Fruit fly (Drosophila melanogaster): ENCODE results near the gene sog.

The sog gene

DNA sequence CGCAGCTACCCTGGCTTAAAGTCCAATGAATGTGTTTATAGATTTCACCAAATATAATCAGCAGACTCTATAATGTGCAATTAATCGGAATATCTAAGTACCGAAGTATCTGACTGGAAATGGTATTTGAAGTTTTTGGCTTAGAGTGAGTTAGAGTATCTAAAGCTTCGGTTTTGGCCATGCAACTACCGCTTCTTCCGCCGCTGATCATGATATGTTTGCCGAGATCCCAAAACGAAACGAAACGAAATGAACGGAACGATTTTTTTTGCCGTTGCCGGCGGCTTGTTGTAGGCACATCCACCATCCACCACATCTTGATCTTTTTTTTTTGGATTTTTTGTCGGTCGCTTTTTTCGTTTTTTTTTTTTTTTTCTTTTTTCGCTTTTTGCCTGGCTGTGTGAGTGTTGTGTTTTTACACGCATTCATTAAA lies 10.2 kb downstream of the sog start (continued):
- peak; percentile 81 for TF ChIP-seq CG9817 (tag; optimal IDR thresholded peaks at IDR 0.05)
- peak; percentile 50; the same call in 1 of the 2 replicates for TF ChIP-seq Oaz (GFP tag; IDR thresholded peaks at IDR 0.05)
- TF ChIP-seq so (GFP tag; IDR thresholded peaks at IDR 0.05) = peak; percentile 85
- TF ChIP-seq lbe (GFP tag; optimal IDR thresholded peaks at IDR 0.05) = peak; percentile 70
- TF ChIP-seq CG12236 (GFP tag; optimal IDR thresholded peaks at IDR 0.05) = no peak
- peak; percentile 67 for TF ChIP-seq CG12155 (GFP tag; optimal IDR thresholded peaks at IDR 0.05)
- TF ChIP-seq tgo (GFP tag; IDR thresholded peaks at IDR 0.05) = peak; percentile 87
- peak; percentile 73 for TF ChIP-seq CG12071 (GFP tag; optimal IDR thresholded peaks at IDR 0.05)
- TF ChIP-seq amos (GFP tag; IDR thresholded peaks at IDR 0.05; ENCODE audit: partially characterized antibody) = no peak
- no peak for TF ChIP-seq CG4404 (GFP tag; IDR thresholded peaks at IDR 0.05)
- peak; percentile 55 for TF ChIP-seq slou (GFP tag; optimal IDR thresholded peaks at IDR 0.05)
- TF ChIP-seq CG16815 (GFP tag; optimal IDR thresholded peaks at IDR 0.05) = peak; percentile 29
- peak; percentile 95 for TF ChIP-seq Rfx (GFP tag; IDR thresholded peaks at IDR 0.05)
- TF ChIP-seq inv (GFP tag; IDR thresholded peaks at IDR 0.05; ENCODE audit: partially characterized antibody) = no peak
- TF ChIP-seq tup (GFP tag; optimal IDR thresholded peaks at IDR 0.05) = no peak
- peak; percentile 54 for TF ChIP-seq tx (GFP tag; optimal IDR thresholded peaks at IDR 0.05)
- TF ChIP-seq CG14860 (GFP tag; IDR thresholded peaks at IDR 0.05; ENCODE audit: partially characterized antibody) = no peak
- peak; percentile 28 for TF ChIP-seq CG4707 (GFP tag; optimal IDR thresholded peaks at IDR 0.05)
- TF ChIP-seq CG17328 (GFP tag; IDR thresholded peaks at IDR 0.05) = peak; percentile 83
- peak; percentile 8 for TF ChIP-seq CG3065 (GFP tag; optimal IDR thresholded peaks at IDR 0.05)
- peak; percentile 77 for TF ChIP-seq ATbp (GFP tag; optimal IDR thresholded peaks at IDR 0.05)
- peak; percentile 85 for TF ChIP-seq Sox102F (GFP tag; optimal IDR thresholded peaks at IDR 0.05)
- TF ChIP-seq Myb (GFP tag; optimal IDR thresholded peaks at IDR 0.05) = peak; percentile 50
- peak; percentile 22 for TF ChIP-seq CG13123 (GFP tag; optimal IDR thresholded peaks at IDR 0.05)
- TF ChIP-seq CG1602 (GFP tag; optimal IDR thresholded peaks at IDR 0.05) = peak; percentile 53
- TF ChIP-seq B-H1 (GFP tag; IDR thresholded peaks at IDR 0.05) = peak; percentile 76
- peak; percentile 73 for TF ChIP-seq CG7357 (GFP tag; IDR thresholded peaks at IDR 0.05)
- TF ChIP-seq dimm (GFP tag; IDR thresholded peaks at IDR 0.05) = peak; percentile 58; the same call in 1 of the 2 replicates
- TF ChIP-seq repo (GFP tag; optimal IDR thresholded peaks at IDR 0.05) = peak; percentile 67
- peak; percentile 73 for TF ChIP-seq Fer3 (tag; optimal IDR thresholded peaks at IDR 0.05)
- TF ChIP-seq unpg (GFP tag; optimal IDR thresholded peaks at IDR 0.05) = peak; percentile 74
- TF ChIP-seq wdn (GFP tag; IDR thresholded peaks at IDR 0.05) = peak; percentile 68
- no peak for TF ChIP-seq CG34376 (GFP tag; optimal IDR thresholded peaks at IDR 0.05)
- peak; percentile 79 for TF ChIP-seq CG11085 (GFP tag; IDR thresholded peaks at IDR 0.05)
- TF ChIP-seq CG10366 (GFP tag; IDR thresholded peaks at IDR 0.05) = peak; percentile 88
- peak; percentile 95 for TF ChIP-seq Med (GFP tag)
- no peak for TF ChIP-seq D (optimal IDR thresholded peaks at IDR 0.05)
- TF ChIP-seq D (GFP tag; optimal IDR thresholded peaks at IDR 0.05) = peak; percentile 62
- TF ChIP-seq CG31441 (GFP tag; IDR thresholded peaks at IDR 0.05) = peak; percentile 82
- TF ChIP-seq Hr51 (GFP tag; optimal IDR thresholded peaks at IDR 0.05) = peak in 1 of 2 experiments; percentile 79
- TF ChIP-seq CG10274 (GFP tag; optimal IDR thresholded peaks at IDR 0.05) = peak; percentile 49
- peak; percentile 70 for TF ChIP-seq PHDP (tag; optimal IDR thresholded peaks at IDR 0.05)
- no peak for TF ChIP-seq Dref (GFP tag; IDR thresholded peaks at IDR 0.05)
- peak; percentile 73 for TF ChIP-seq CG43689 (GFP tag; IDR thresholded peaks at IDR 0.05)
- TF ChIP-seq ash1 (GFP tag; optimal IDR thresholded peaks at IDR 0.05) = no peak
- peak; percentile 56 for TF ChIP-seq maf-S (GFP tag; optimal IDR thresholded peaks at IDR 0.05)
- peak; percentile 73 for TF ChIP-seq CG2712 (tag; optimal IDR thresholded peaks at IDR 0.05)
- peak; percentile 54 for TF ChIP-seq corto (GFP tag; optimal IDR thresholded peaks at IDR 0.05)
- TF ChIP-seq fd64A (GFP tag; optimal IDR thresholded peaks at IDR 0.05) = peak; percentile 9
- peak; percentile 83 for TF ChIP-seq CG32772 (GFP tag; IDR thresholded peaks at IDR 0.05)
- no peak for TF ChIP-seq CG12744 (GFP tag; optimal IDR thresholded peaks at IDR 0.05)
